Fruit fly (Drosophila melanogaster) whole organism, prepupa: ENCODE results near the gene pic.

Experiments used
- Blimp-1 ChIP-seq: fragments of 200-800 bp; sonication (Bioruptor generic); optimal IDR thresholded peaks from 3 replicates; lab custom pipeline; 2017; ENCODE audit warnings: missing biosample characterization, missing genetic modification characterization, mild to moderate bottlenecking, moderate library complexity, missing genetic modification reagents
- CG1621 ChIP-seq: fragments of 200-800 bp; sonication (Bioruptor generic); optimal IDR thresholded peaks from 3 replicates; lab custom pipeline; 2018; ENCODE audit warnings: missing biosample characterization, mild to moderate bottlenecking, missing genetic modification characterization
- CG31627 ChIP-seq: fragments of 200-800 bp; sonication (Bioruptor generic); optimal IDR thresholded peaks from 3 replicates; lab custom pipeline; 2016; ENCODE audit warnings: missing biosample characterization, missing genetic modification characterization
- CG6792 ChIP-seq: fragments of 200-800 bp; sonication (Bioruptor generic); optimal IDR thresholded peaks from 3 replicates; lab custom pipeline; 2016; ENCODE audit warnings: missing biosample characterization, missing genetic modification characterization
- CG7368 ChIP-seq: fragments of 200-800 bp; sonication (Bioruptor generic); optimal IDR thresholded peaks from 3 replicates; lab custom pipeline; 2016; ENCODE audit warnings: missing biosample characterization, missing genetic modification characterization
- eg ChIP-seq: fragments of 200-800 bp; sonication (Bioruptor generic); IDR thresholded peaks from 3 replicates; pipeline ENCODE4 v1.3.6; 2022; ENCODE audit warnings: missing biosample characterization, missing genetic modification characterization
- fd85E ChIP-seq: fragments of 200-800 bp; sonication (Bioruptor generic); optimal IDR thresholded peaks from 3 replicates; lab custom pipeline; 2016; ENCODE audit warnings: missing biosample characterization, missing genetic modification characterization
- fkh ChIP-seq: fragments of 200-800 bp; sonication (Bioruptor generic); optimal IDR thresholded peaks from 3 replicates; lab custom pipeline; 2017; ENCODE audit warnings: missing biosample characterization, mild to moderate bottlenecking, missing genetic modification characterization, moderate library complexity
- net ChIP-seq: fragments of 200-800 bp; sonication (Bioruptor generic); optimal IDR thresholded peaks from 3 replicates; lab custom pipeline; 2016; ENCODE audit warnings: missing biosample characterization, missing genetic modification characterization
- spab ChIP-seq: fragments of 200-800 bp; sonication (Bioruptor generic); optimal IDR thresholded peaks from 2 replicates; lab custom pipeline; 2017; ENCODE audit warnings: missing biosample characterization, mild to moderate bottlenecking, missing genetic modification characterization, missing genetic modification reagents
- svp ChIP-seq: fragments of 200-800 bp; sonication (Bioruptor generic); peaks from one replicate; lab custom pipeline; 2016; ENCODE audit warnings: missing biosample characterization, missing genetic modification characterization

- TF ChIP-seq net (GFP tag; lab: Kevin White, UChicago): no peak
- TF ChIP-seq CG6792 (GFP tag; lab: Kevin White, UChicago): no peak
- no peak for TF ChIP-seq CG31627
- TF ChIP-seq eg (GFP tag; lab: Robert Waterston, UW): no peak
- no peak for TF ChIP-seq spab (GFP tag; lab: Kevin White, UChicago)
- no peak for TF ChIP-seq CG7368 (GFP tag; lab: Kevin White, UChicago)
- TF ChIP-seq Blimp-1 (GFP tag; lab: Kevin White, UChicago): no peak
- TF ChIP-seq svp: no peak
- no peak for TF ChIP-seq CG1621 (tag; lab: Kevin White, UChicago)
- TF ChIP-seq fd85E: no peak
- no peak for TF ChIP-seq fkh
Measured at dm6 chr3R:13047431-13047830, 4.6 kb upstream of the pic start, which contains the start of gene CG31157.
